Worm (Caenorhabditis elegans): Measurements from ENCODE around the gene C09B9.85.

The C09B9.85 gene

DNA sequence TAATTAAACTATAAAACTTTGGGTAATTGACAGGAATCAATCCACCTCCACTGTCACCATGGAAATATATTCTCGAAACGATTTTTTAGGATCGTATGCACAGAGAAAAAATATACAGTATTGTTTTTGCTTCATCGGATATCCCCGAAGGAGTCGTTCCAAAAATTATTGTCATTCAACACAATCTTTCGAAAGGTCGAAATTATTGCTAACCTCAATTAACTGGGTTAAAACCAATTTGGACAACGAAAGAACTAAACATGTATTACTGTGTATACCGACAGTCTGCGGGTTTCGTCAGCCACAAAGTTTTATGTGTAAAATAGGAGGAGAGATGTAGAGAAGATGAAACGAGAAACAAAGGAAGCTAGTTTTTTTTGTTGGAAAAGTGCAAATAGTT, 37.8 kb upstream of the C09B9.85 start (continued):
- no peak for TF ChIP-seq unc-130 (GFP tag; optimal IDR thresholded peaks at IDR 0.05)
- TF ChIP-seq dpl-1 (GFP tag; optimal IDR thresholded peaks at IDR 0.05): no peak
- TF ChIP-seq C17E4.6 (GFP tag; IDR thresholded peaks at IDR 0.05): no peak
- TF ChIP-seq hrde-1 (tag; optimal IDR thresholded peaks at IDR 0.05; ENCODE audit: borderline replicate concordance): no peak
- no peak for TF ChIP-seq bed-2 (GFP tag; IDR thresholded peaks at IDR 0.05)
- no peak for TF ChIP-seq B0261.1 (tag; optimal IDR thresholded peaks at IDR 0.05)
- TF ChIP-seq let-526 (GFP tag; IDR thresholded peaks at IDR 0.05): no peak
- TF ChIP-seq F57A8.1 (GFP tag; optimal IDR thresholded peaks at IDR 0.05): no peak
- TF ChIP-seq madf-6 (GFP tag; IDR thresholded peaks at IDR 0.05): peak; percentile 63
- TF ChIP-seq hsf-1 (GFP tag; IDR thresholded peaks at IDR 0.05): peak; percentile 50; the same call in 1 of the 2 replicates
- TF ChIP-seq attf-3 (GFP tag; conservative IDR thresholded peaks at IDR 0.05): no peak
- 0 out of 2 replicates have a peak, but pooled peaks have one; percentile 33 for TF ChIP-seq nfyb-1 (GFP tag; IDR thresholded peaks at IDR 0.05)
- TF ChIP-seq cebp-1 (GFP tag; IDR thresholded peaks at IDR 0.05): no peak
- TF ChIP-seq cebp-1 (tag; optimal IDR thresholded peaks at IDR 0.05): no peak
- no peak for TF ChIP-seq F57C9.4 (tag; optimal IDR thresholded peaks at IDR 0.05)
- TF ChIP-seq nhr-90 (tag; optimal IDR thresholded peaks at IDR 0.05): no peak
- peak; percentile 5 for TF ChIP-seq repo-1 (tag; optimal IDR thresholded peaks at IDR 0.05)
- TF ChIP-seq sea-2 (GFP tag; IDR thresholded peaks at IDR 0.05): no peak
- peak; percentile 93 for TF ChIP-seq snpc-1.1 (tag; optimal IDR thresholded peaks at IDR 0.05; ENCODE audit: insufficient read depth)
- TF ChIP-seq gei-17 (GFP tag; optimal IDR thresholded peaks at IDR 0.05): no peak
- TF ChIP-seq F39B2.1 (GFP tag; IDR thresholded peaks at IDR 0.05): peak; percentile 47; the same call in 1 of the 2 replicates
- no peak for TF ChIP-seq ceh-79 (tag; optimal IDR thresholded peaks at IDR 0.05)
- no peak for TF ChIP-seq F37B4.10 (GFP tag; IDR thresholded peaks at IDR 0.05)
- no peak for TF ChIP-seq ztf-22 (GFP tag; optimal IDR thresholded peaks at IDR 0.05)
- no peak for TF ChIP-seq rpc-1 (optimal IDR thresholded peaks at IDR 0.05)
- TF ChIP-seq rpc-1 (tag; optimal IDR thresholded peaks at IDR 0.05): no peak
- TF ChIP-seq ceh-27 (GFP tag; optimal IDR thresholded peaks at IDR 0.05): no peak
- TF ChIP-seq lin-35 (GFP tag; optimal IDR thresholded peaks at IDR 0.05): no peak
- no peak for TF ChIP-seq B0019.2 (GFP tag; conservative IDR thresholded peaks at IDR 0.05)
- TF ChIP-seq sptf-2 (GFP tag; optimal IDR thresholded peaks at IDR 0.05): no peak
- no peak for TF ChIP-seq tlf-1 (GFP tag; optimal IDR thresholded peaks at IDR 0.05)
- TF ChIP-seq F10E7.11 (tag; optimal IDR thresholded peaks at IDR 0.05): no peak
- TF ChIP-seq atf-7 (tag; optimal IDR thresholded peaks at IDR 0.05): no peak
- TF ChIP-seq Y53G8AR.9 (GFP tag; conservative IDR thresholded peaks at IDR 0.05): no peak
- TF ChIP-seq ztf-3 (GFP tag; optimal IDR thresholded peaks at IDR 0.05): no peak
- no peak for TF ChIP-seq ccch-3 (GFP tag; optimal IDR thresholded peaks at IDR 0.05)
- no peak for TF ChIP-seq cebp-2 (GFP tag; IDR thresholded peaks at IDR 0.05)
- no peak for TF ChIP-seq efl-1 (GFP tag; optimal IDR thresholded peaks at IDR 0.05)
- no peak; the same call in 1 of the 2 replicates for TF ChIP-seq lin-26 (GFP tag; IDR thresholded peaks at IDR 0.05)
- no peak for TF ChIP-seq T07F8.4 (tag; optimal IDR thresholded peaks at IDR 0.05)
- no peak; the same call in none of the 2 replicates for TF ChIP-seq dox-1 (GFP tag; IDR thresholded peaks at IDR 0.05)
- TF ChIP-seq athp-1 (tag; optimal IDR thresholded peaks at IDR 0.05): no peak
- TF ChIP-seq attf-6 (GFP tag; IDR thresholded peaks at IDR 0.05): peak; percentile 95
- no peak for TF ChIP-seq zfh-2 (GFP tag; conservative IDR thresholded peaks at IDR 0.05)
- TF ChIP-seq Y79H2A.3 (GFP tag; conservative IDR thresholded peaks at IDR 0.05): no peak
- TF ChIP-seq ceh-91 (GFP tag; IDR thresholded peaks at IDR 0.05): 0 out of 2 replicates have a peak, but pooled peaks have one; percentile 30
- TF ChIP-seq snpc-3.4 (tag; optimal IDR thresholded peaks at IDR 0.05): peak; percentile 57
- no peak for TF ChIP-seq B0035.1 (tag; optimal IDR thresholded peaks at IDR 0.05)
- no peak for TF ChIP-seq madf-8 (GFP tag; conservative IDR thresholded peaks at IDR 0.05)
- no peak for TF ChIP-seq C06A6.2 (GFP tag; conservative IDR thresholded peaks at IDR 0.05)

All from whole organism, young adult.